Worm (Caenorhabditis elegans) whole organism, early embryonic: ENCODE results near the gene ZC196.3.
"Not testable (repeated sequence)": the region's sequence is repeated elsewhere in the genome, so short reads cannot be mapped to it uniquely, and the experiment has no call there.

Experiments used
- B0310.2 ChIP-seq: sonication (generic microtip); optimal IDR thresholded peaks from 2 replicates; lab custom pipeline; 2016; ENCODE audit warnings: mild to moderate bottlenecking, missing genetic modification characterization, missing compliant biosample characterization
- F13C5.2 ChIP-seq: sonication (generic microtip); optimal IDR thresholded peaks from 2 replicates; lab custom pipeline; 2017; ENCODE audit warnings: mild to moderate bottlenecking, missing genetic modification characterization, inconsistent platforms, missing compliant biosample characterization
- aly-1 ChIP-seq: sonication (generic microtip); optimal IDR thresholded peaks from 2 replicates; lab custom pipeline; 2016; ENCODE audit warnings: missing genetic modification characterization, missing compliant biosample characterization
- ama-1 ChIP-seq: fragments of 150-350 bp; optimal IDR thresholded peaks from 2 replicates; lab custom pipeline; 2014
- ceh-13 ChIP-seq: fragments of 200-800 bp; sonication (Bioruptor generic); optimal IDR thresholded peaks from 2 replicates; lab custom pipeline; 2018; ENCODE audit warnings: mild to moderate bottlenecking, missing genetic modification characterization, missing compliant biosample characterization
- ceh-36 ChIP-seq: sonication (generic microtip); optimal IDR thresholded peaks from 2 replicates; lab custom pipeline; 2016; ENCODE audit warnings: missing genetic modification characterization, inconsistent platforms, missing compliant biosample characterization
- ets-7 ChIP-seq: sonication (generic microtip); optimal IDR thresholded peaks from 2 replicates; lab custom pipeline; 2016; ENCODE audit warnings: missing genotype, missing genetic modification characterization, missing compliant biosample characterization
- flt-1 ChIP-seq: fragments of 200-800 bp; sonication (Bioruptor generic); IDR thresholded peaks from 2 replicates; pipeline ENCODE4 v1.3.6; 2022; ENCODE audit warnings: missing genetic modification characterization, missing compliant biosample characterization
- hmbx-1 ChIP-seq: sonication (generic microtip); optimal IDR thresholded peaks from 2 replicates; lab custom pipeline; 2016; ENCODE audit warnings: mild to moderate bottlenecking, missing genetic modification characterization, missing compliant biosample characterization
- hmg-4 ChIP-seq: fragments of 200-800 bp; sonication (Bioruptor generic); optimal IDR thresholded peaks from 2 replicates; lab custom pipeline; 2018; ENCODE audit warnings: mild to moderate bottlenecking, missing genetic modification characterization, missing compliant biosample characterization
- hnd-1 ChIP-seq: sonication (generic microtip); optimal IDR thresholded peaks from 2 replicates; lab custom pipeline; 2016; ENCODE audit warnings: missing genetic modification characterization, missing compliant biosample characterization
- pes-1 ChIP-seq: fragments of 200-800 bp; sonication (Bioruptor generic); IDR thresholded peaks from 2 replicates; pipeline ENCODE4 v1.3.6; 2022; ENCODE audit warnings: missing genetic modification reagents, missing genetic modification characterization, missing compliant biosample characterization
- scrt-1 ChIP-seq: fragments of 200-800 bp; sonication (Bioruptor generic); IDR thresholded peaks from 2 replicates; pipeline ENCODE4 v1.3.6; 2022; ENCODE audit warnings: missing genetic modification characterization, missing compliant biosample characterization
- sea-1 ChIP-seq: fragments of 200-800 bp; sonication (Bioruptor generic); conservative IDR thresholded peaks from 2 replicates; pipeline ENCODE4 v1.3.6; 2022; ENCODE audit warnings: missing genetic modification characterization, missing compliant biosample characterization
- tbx-11 ChIP-seq: fragments of 200-800 bp; sonication (Bioruptor generic); IDR thresholded peaks from 2 replicates; pipeline ENCODE4 v1.3.6; 2022; ENCODE audit warnings: missing genetic modification characterization, missing compliant biosample characterization
- tbx-37 ChIP-seq: fragments of 200-800 bp; sonication (Bioruptor generic); conservative IDR thresholded peaks from 2 replicates; pipeline ENCODE4 v1.3.6; 2022; ENCODE audit warnings: missing genetic modification reagents, missing genetic modification characterization, missing compliant biosample characterization
- tra-4 ChIP-seq: sonication (generic microtip); optimal IDR thresholded peaks from 2 replicates; lab custom pipeline; 2017; ENCODE audit warnings: missing genetic modification characterization, missing compliant biosample characterization

Gene ZC196.3

ce11 chrV:8736369-8736768, at the start of gene ZC196.3:
Gene ZC196.3, plus strand, starts transcription at chrV:8736669.
- TF ChIP-seq aly-1 (tag; lab: Kevin White, UChicago) (no peak), B0310.2 (no peak)

ce11 chrV:8686764-8687163, 49.7 kb upstream of the ZC196.3 start, which contains the start of gene ZC190.7:
Gene ZC190.7, minus strand, starts transcription at chrV:8686864.
- no peak for TF ChIP-seq ama-1 (lab: Kevin White, UChicago)
- TF ChIP-seq ceh-36 (tag; lab: Kevin White, UChicago): no peak
- no peak for TF ChIP-seq hmg-4 (GFP tag; lab: Kevin White, UChicago)
- TF ChIP-seq ets-7 (tag; lab: Kevin White, UChicago): no peak
- TF ChIP-seq scrt-1: no peak
- no peak for TF ChIP-seq hmbx-1 (tag; lab: Kevin White, UChicago)
- TF ChIP-seq hnd-1: no peak

- TF ChIP-seq flt-1 (GFP tag; lab: Robert Waterston, UW): no peak
- no peak for TF ChIP-seq tbx-37
- no peak for TF ChIP-seq hmbx-1 (tag; lab: Kevin White, UChicago)
Measured at ce11 chrV:8687707-8688106, 48.8 kb upstream of the ZC196.3 start, which contains the start of gene ZC190.8. Gene ZC190.8, minus strand, starts transcription at chrV:8687807.

DNA sequence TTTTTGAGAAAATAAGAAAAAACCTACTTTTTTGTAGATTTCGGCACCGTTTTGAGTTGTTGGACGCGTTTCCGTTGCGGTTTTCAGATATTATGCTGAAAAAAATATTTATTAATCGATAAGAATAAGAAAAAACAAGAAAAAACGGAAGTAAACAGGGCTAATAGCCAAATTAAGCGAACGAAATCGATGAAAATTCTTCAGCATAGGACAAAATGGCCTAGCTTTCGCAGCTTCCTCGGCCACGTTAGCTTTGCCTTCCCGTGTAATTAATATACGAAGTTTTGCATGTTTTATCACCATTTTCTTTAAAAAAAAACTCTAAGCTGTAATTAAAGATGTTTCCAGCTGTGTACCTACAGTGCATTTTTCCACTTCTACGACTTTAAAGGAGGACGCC, 40.3 kb upstream of the ZC196.3 start, which contains the start of gene ZC190.10:
ZC190.10 (minus strand) TSS at position 101 of the 400 bp plus-strand sequence.
- TF ChIP-seq scrt-1, tbx-11, B0310.2: not testable (repeated sequence)

ce11 chrV:8711910-8712309, 24.6 kb upstream of the ZC196.3 start, which contains the start of gene ZC178.2:
Gene ZC178.2, minus strand, starts transcription at chrV:8712010.
- TF ChIP-seq ets-7 (tag; lab: Kevin White, UChicago) (no peak), tra-4 (no peak), tbx-11 (no peak), flt-1 (GFP tag; lab: Robert Waterston, UW) (no peak), hmg-4 (GFP tag; lab: Kevin White, UChicago) (no peak), F13C5.2 (tag; lab: Kevin White, UChicago) (no peak), sea-1 (GFP tag; lab: Robert Waterston, UW) (no peak)

DNA sequence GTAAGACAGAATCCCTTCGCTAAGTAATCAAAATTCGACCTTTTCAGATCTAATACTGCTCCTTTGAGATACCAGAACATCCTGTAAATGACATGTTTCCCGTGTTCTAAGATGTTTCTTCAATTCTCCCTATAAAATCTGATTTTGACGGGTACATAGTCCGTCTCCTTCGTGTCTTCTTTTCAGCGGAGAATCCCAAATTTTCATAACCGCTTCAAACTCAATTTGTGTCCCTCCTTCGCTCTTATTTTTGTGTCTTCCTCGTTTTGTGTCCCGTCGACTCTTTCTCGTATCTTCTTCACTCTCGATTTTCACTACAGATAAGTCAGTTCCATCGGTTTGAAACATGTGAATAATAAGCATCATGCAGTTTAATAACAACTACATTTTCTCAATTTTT, 20.3 kb upstream of the ZC196.3 start, which contains the start of gene glr-5:
glr-5 (plus strand) TSS at position 321 of the 400 bp plus-strand sequence.
- TF ChIP-seq tbx-11: no peak

ce11 chrV:8718399-8718798, 18.1 kb upstream of the ZC196.3 start:
- TF ChIP-seq flt-1 (GFP tag; lab: Robert Waterston, UW) (no peak), pes-1 (GFP tag; lab: Robert Waterston, UW) (no peak), tbx-37 (no peak), ama-1 (lab: Kevin White, UChicago) (no peak), ceh-13 (no peak), aly-1 (tag; lab: Kevin White, UChicago) (no peak), ets-7 (tag; lab: Kevin White, UChicago) (no peak), hnd-1 (no peak), sea-1 (GFP tag; lab: Robert Waterston, UW) (no peak), tbx-11 (no peak)

DNA sequence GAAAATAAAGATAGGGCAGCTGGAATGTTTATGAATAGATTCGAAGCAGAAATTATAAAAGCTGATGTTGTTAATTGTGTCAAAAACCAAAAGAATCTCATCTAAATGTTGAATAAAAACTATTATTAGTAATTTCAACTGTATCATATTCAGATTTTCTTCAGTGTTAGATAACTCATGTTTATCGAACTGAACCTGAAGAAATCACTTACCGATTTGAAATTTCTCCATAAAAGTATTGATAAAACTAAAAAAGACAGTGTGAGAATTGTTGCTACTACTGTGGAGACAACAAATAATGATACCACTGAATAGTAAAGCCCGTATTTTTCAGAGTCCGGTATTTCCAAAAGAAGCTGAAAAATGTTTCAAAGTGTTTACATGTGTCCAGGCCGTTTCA, 14.3 kb upstream of the ZC196.3 start, which contains the start of gene ZC196.8:
ZC196.8 (minus strand) TSS at position 101 of the 400 bp plus-strand sequence.
- not testable (repeated sequence) for TF ChIP-seq tbx-37; B0310.2; ama-1 (lab: Kevin White, UChicago)

- TF ChIP-seq tbx-11, tra-4, hnd-1: not testable (repeated sequence)
Measured at ce11 chrV:8726228-8726627, 10.2 kb upstream of the ZC196.3 start, which contains the start of gene droe-8. Gene droe-8, plus strand, starts transcription at chrV:8726528.

ce11 chrV:8727077-8727476, 9.4 kb upstream of the ZC196.3 start, which contains the start of gene ZC196.9:
Gene ZC196.9, minus strand, starts transcription at chrV:8727177.
- TF ChIP-seq flt-1 (GFP tag; lab: Robert Waterston, UW) (no peak), ceh-36 (tag; lab: Kevin White, UChicago) (no peak), sea-1 (GFP tag; lab: Robert Waterston, UW) (no peak), B0310.2 (no peak)

ce11 chrV:8729100-8729499, 7.4 kb upstream of the ZC196.3 start, which contains the start of gene ZC196.5:
Gene ZC196.5, plus strand, starts transcription at chrV:8729400.
- TF ChIP-seq tbx-11 (no peak), aly-1 (tag; lab: Kevin White, UChicago) (no peak), tbx-37 (no peak), tra-4 (no peak), B0310.2 (no peak)
